Fruit fly (Drosophila melanogaster): ENCODE measurements around the gene cic.

cic gene

dm6 chr3R:20258799-20259405 lies 6.3 kb downstream of the cic start:
- TF ChIP-seq CG15336 (GFP tag; IDR thresholded peaks at IDR 0.05) (0 out of 2 replicates have a peak, but pooled peaks have one; percentile 19), CG6276 (GFP tag; optimal IDR thresholded peaks at IDR 0.05) (no peak), Eip78C (GFP tag) (peak; percentile 25)

dm6 chr3R:20259440-20260170 lies 7.0 kb downstream of the cic start:
- TF ChIP-seq fkh (GFP tag; optimal IDR thresholded peaks at IDR 0.05) (peak; percentile 86), CG16779 (tag; optimal IDR thresholded peaks at IDR 0.05) (peak; percentile 59), pdm3 (GFP tag; optimal IDR thresholded peaks at IDR 0.05) (no peak), Eip78C (GFP tag) (peak; percentile 24), vri (GFP tag; optimal IDR thresholded peaks at IDR 0.05) (peak; percentile 24), svp (GFP tag) (peak; percentile 69), ss (GFP tag; optimal IDR thresholded peaks at IDR 0.05) (peak in 1 of 2 experiments; percentile 38), Smox (GFP tag; optimal IDR thresholded peaks at IDR 0.05) (peak; percentile 12), Ets96B (tag; optimal IDR thresholded peaks at IDR 0.05) (no peak), CG8632 (GFP tag; optimal IDR thresholded peaks at IDR 0.05) (peak; percentile 14), salr (GFP tag; optimal IDR thresholded peaks at IDR 0.05) (no peak)

- TF ChIP-seq ss (GFP tag; optimal IDR thresholded peaks at IDR 0.05): no peak
- TF ChIP-seq svp (GFP tag): peak; percentile 57
These were observed 7.8 kb downstream of the cic start for dm6 chr3R:20260382-20260781.

dm6 chr3R:20261225-20261968 lies 8.8 kb downstream of the cic start:
- TF ChIP-seq Hr38 (GFP tag; optimal IDR thresholded peaks at IDR 0.05) (no peak), salr (GFP tag; optimal IDR thresholded peaks at IDR 0.05) (peak; percentile 79 to 94), CG6854 (GFP tag; optimal IDR thresholded peaks at IDR 0.05) (peak; percentile 67), vri (GFP tag; optimal IDR thresholded peaks at IDR 0.05) (peak; percentile 86), CG16779 (tag; optimal IDR thresholded peaks at IDR 0.05) (peak; percentile 93), Sox14 (GFP tag; optimal IDR thresholded peaks at IDR 0.05) (peak; percentile 93), fkh (GFP tag; optimal IDR thresholded peaks at IDR 0.05) (peak; percentile 52), net (GFP tag; optimal IDR thresholded peaks at IDR 0.05) (peak; percentile 94), acj6 (GFP tag; optimal IDR thresholded peaks at IDR 0.05) (peak; percentile 92), Smox (GFP tag; optimal IDR thresholded peaks at IDR 0.05) (peak; percentile 82), dac (GFP tag; optimal IDR thresholded peaks at IDR 0.05) (peak; percentile 57), topi (GFP tag; optimal IDR thresholded peaks at IDR 0.05) (peak; percentile 91), ss (GFP tag; optimal IDR thresholded peaks at IDR 0.05) (peak; percentile 95), fd59A (GFP tag; optimal IDR thresholded peaks at IDR 0.05) (peak; percentile 93), Hr39 (GFP tag; optimal IDR thresholded peaks at IDR 0.05) (peak; percentile 83), svp (GFP tag) (peak; percentile 92), Eip75B (GFP tag; optimal IDR thresholded peaks at IDR 0.05) (peak; percentile 96), CG31627 (GFP tag; optimal IDR thresholded peaks at IDR 0.05) (peak; percentile 85), CG6163 (GFP tag; IDR thresholded peaks at IDR 0.05) (peak; percentile 96), CG10669 (GFP tag; optimal IDR thresholded peaks at IDR 0.05) (peak; percentile 97), CG6276 (GFP tag; optimal IDR thresholded peaks at IDR 0.05) (peak; percentile 94), CG3032 (tag; optimal IDR thresholded peaks at IDR 0.05) (peak; percentile 96), Eip78C (GFP tag) (peak; percentile 98), CG7368 (GFP tag; optimal IDR thresholded peaks at IDR 0.05) (peak; percentile 91), OdsH (GFP tag; optimal IDR thresholded peaks at IDR 0.05) (peak; percentile 93), Ets21C (GFP tag; optimal IDR thresholded peaks at IDR 0.05) (peak; percentile 73), lz (GFP tag; optimal IDR thresholded peaks at IDR 0.05) (peak; percentile 92), CG6792 (GFP tag; optimal IDR thresholded peaks at IDR 0.05) (peak; percentile 92), CG11762 (GFP tag; optimal IDR thresholded peaks at IDR 0.05; ENCODE audit: insufficient read depth) (peak; percentile 85), CG3919 (GFP tag; optimal IDR thresholded peaks at IDR 0.05) (peak; percentile 92), esn (GFP tag; optimal IDR thresholded peaks at IDR 0.05) (peak; percentile 94), CG8319 (GFP tag; optimal IDR thresholded peaks at IDR 0.05) (peak; percentile 78), Sox102F (GFP tag; optimal IDR thresholded peaks at IDR 0.05) (peak; percentile 89), eg (GFP tag; IDR thresholded peaks at IDR 0.05) (peak; percentile 98), CG9139 (GFP tag; optimal IDR thresholded peaks at IDR 0.05) (peak; percentile 95), CG8632 (GFP tag; optimal IDR thresholded peaks at IDR 0.05) (peak; percentile 95), CG34406 (GFP tag; optimal IDR thresholded peaks at IDR 0.05) (peak; percentile 93)
